Fruit fly (Drosophila melanogaster): ENCODE results near the gene Icmt.

Gene Icmt

dm6 chr3L:13015823-13016465, 2.1 kb upstream of the Icmt start, which contains the start of gene CG11267 (continued):
- TF ChIP-seq corto (GFP tag; optimal IDR thresholded peaks at IDR 0.05) (peak; percentile 35), sob (GFP tag; IDR thresholded peaks at IDR 0.05) (peak; percentile 93), Sry-β (GFP tag; optimal IDR thresholded peaks at IDR 0.05) (peak; percentile 38), CG2129 (GFP tag; IDR thresholded peaks at IDR 0.05; ENCODE audit: partially characterized antibody) (no peak), PHDP (tag; optimal IDR thresholded peaks at IDR 0.05) (peak; percentile 81), CG15696 (tag; optimal IDR thresholded peaks at IDR 0.05) (peak; percentile 81), Gug (GFP tag; IDR thresholded peaks at IDR 0.05) (peak; percentile 71; the same call in 3 of the 4 replicates), CG11504 (tag; optimal IDR thresholded peaks at IDR 0.05) (peak; percentile 90), CG10274 (GFP tag; optimal IDR thresholded peaks at IDR 0.05) (peak; percentile 70), lola (GFP tag; optimal IDR thresholded peaks at IDR 0.05) (peak in 1 of 3 experiments; percentile 59), CG7963 (GFP tag; IDR thresholded peaks at IDR 0.05; ENCODE audit: partially characterized antibody) (no peak), lov (optimal IDR thresholded peaks at IDR 0.05) (no peak), lov (GFP tag; IDR thresholded peaks at IDR 0.05) (peak; percentile 83; the same call in 2 of the 3 replicates), Doc3 (GFP tag; IDR thresholded peaks at IDR 0.05; ENCODE audit: partially characterized antibody) (0 out of 3 replicates have a peak, but pooled peaks have one; percentile 21), CG11456 (GFP tag; IDR thresholded peaks at IDR 0.05) (peak; percentile 92), Meics (GFP tag; optimal IDR thresholded peaks at IDR 0.05) (peak; percentile 90), CG1603 (tag; optimal IDR thresholded peaks at IDR 0.05) (peak; percentile 89), CG31441 (GFP tag; IDR thresholded peaks at IDR 0.05) (peak; percentile 79), CG31224 (GFP tag; IDR thresholded peaks at IDR 0.05) (peak; percentile 87), klu (GFP tag; IDR thresholded peaks at IDR 0.05) (peak; percentile 81), CG5245 (GFP tag; optimal IDR thresholded peaks at IDR 0.05) (peak; percentile 77), Hr78 (GFP tag; optimal IDR thresholded peaks at IDR 0.05) (peak in 1 of 2 experiments; percentile 2), Ravus (GFP tag; IDR thresholded peaks at IDR 0.05) (peak; percentile 57), Stat92E (GFP tag; optimal IDR thresholded peaks at IDR 0.05) (no peak), luna (GFP tag; optimal IDR thresholded peaks at IDR 0.05) (peak; percentile 62), E2f2 (GFP tag; IDR thresholded peaks at IDR 0.05) (peak; percentile 60), CG8388 (GFP tag; optimal IDR thresholded peaks at IDR 0.05) (peak; percentile 80), dysf (GFP tag; IDR thresholded peaks at IDR 0.05) (peak; percentile 94), Xrp1 (GFP tag; IDR thresholded peaks at IDR 0.05) (peak; percentile 91), kah (GFP tag; optimal IDR thresholded peaks at IDR 0.05) (peak; percentile 72), CG10543 (GFP tag; optimal IDR thresholded peaks at IDR 0.05) (peak; percentile 91), danr (GFP tag; IDR thresholded peaks at IDR 0.05) (peak; percentile 78; the same call in 1 of the 2 replicates), CG10654 (GFP tag; optimal IDR thresholded peaks at IDR 0.05) (peak; percentile 86), ssp (GFP tag; IDR thresholded peaks at IDR 0.05) (peak; percentile 59), Awh (GFP tag; IDR thresholded peaks at IDR 0.05) (peak; percentile 87), exex (tag; optimal IDR thresholded peaks at IDR 0.05) (peak; percentile 67), Hr39 (optimal IDR thresholded peaks at IDR 0.05) (no peak), D (optimal IDR thresholded peaks at IDR 0.05) (no peak), D (GFP tag; optimal IDR thresholded peaks at IDR 0.05) (peak; percentile 75), cas (GFP tag; IDR thresholded peaks at IDR 0.05) (peak; percentile 77; the same call in 1 of the 2 replicates), CG34422 (GFP tag; IDR thresholded peaks at IDR 0.05) (peak; percentile 93), CG17359 (tag; optimal IDR thresholded peaks at IDR 0.05) (peak; percentile 90), CG1792 (GFP tag; optimal IDR thresholded peaks at IDR 0.05) (peak; percentile 74), BtbVII (GFP tag; optimal IDR thresholded peaks at IDR 0.05) (peak; percentile 87), CG30020 (tag; optimal IDR thresholded peaks at IDR 0.05) (peak; percentile 71), gce (GFP tag; IDR thresholded peaks at IDR 0.05) (peak; percentile 83; the same call in 2 of the 3 replicates), gsb-n (tag; optimal IDR thresholded peaks at IDR 0.05) (peak; percentile 58), dmrt99B (tag; optimal IDR thresholded peaks at IDR 0.05) (peak; percentile 88), ewg (GFP tag; optimal IDR thresholded peaks at IDR 0.05) (peak; percentile 58)

All from whole organism, embryonic.